Worm (Caenorhabditis elegans) whole organism, L2 larva: ENCODE measurements around the gene T01G5.6.
"Not testable (repeated sequence)": the region's sequence is repeated elsewhere in the genome, so short reads cannot be mapped to it uniquely, and the experiment has no call there.

Experiments
- C34F6.9 ChIP-seq: fragments of 150-350 bp; optimal IDR thresholded peaks from 2 replicates; lab custom pipeline; 2014; ENCODE audit warnings: missing biosample characterization, missing genetic modification characterization
- Y55F3AM.14 ChIP-seq: fragments of 200-800 bp; sonication (Bioruptor generic); optimal IDR thresholded peaks from 2 replicates; lab custom pipeline; 2018; ENCODE audit warnings: mild to moderate bottlenecking, missing genetic modification characterization, missing compliant biosample characterization
- ZK546.5 ChIP-seq: sonication (generic microtip); optimal IDR thresholded peaks from 2 replicates; lab custom pipeline; 2017; ENCODE audit warnings: missing biosample characterization, missing genetic modification characterization
- ama-1 ChIP-seq: fragments of 150-350 bp; optimal IDR thresholded peaks from 2 replicates; lab custom pipeline; 2018; ENCODE audit warnings: inconsistent platforms
- blmp-1 ChIP-seq: sonication (generic microtip); optimal IDR thresholded peaks from 2 replicates; lab custom pipeline; 2017; ENCODE audit warnings: missing genetic modification characterization, mild to moderate bottlenecking, missing compliant biosample characterization, antibody characterized with exemption, moderate library complexity; ENCODE audit not compliant: insufficient read depth
- ceh-82 ChIP-seq: fragments of 150-350 bp; optimal IDR thresholded peaks from 2 replicates; lab custom pipeline; 2014; ENCODE audit warnings: missing biosample characterization, missing genetic modification characterization
- elt-3 ChIP-seq: sonication (generic microtip); optimal IDR thresholded peaks from 2 replicates; lab custom pipeline; 2017; ENCODE audit warnings: missing biosample characterization, missing genetic modification characterization
- gmeb-1 ChIP-seq: fragments of 150-350 bp; optimal IDR thresholded peaks from 2 replicates; lab custom pipeline; 2014; ENCODE audit warnings: missing biosample characterization, missing genetic modification characterization
- lin-13 ChIP-seq: fragments of 150-350 bp; optimal IDR thresholded peaks from 2 replicates; lab custom pipeline; 2014; ENCODE audit warnings: missing biosample characterization, missing genetic modification reagents, missing genetic modification characterization
- lin-39 ChIP-seq: fragments of 150-350 bp; optimal IDR thresholded peaks from 2 replicates; lab custom pipeline; 2014; ENCODE audit warnings: missing biosample characterization, missing genetic modification reagents, missing genetic modification characterization
- lsy-2 ChIP-seq, 2 experiments: fragments of 150-350 bp in 1 of 2; sonication (generic microtip) in 1 of 2; optimal IDR thresholded peaks; 2 replicates each; lab custom pipeline; 2014 to 2017; ENCODE audit warnings: missing biosample characterization in 2 of 2, missing genetic modification characterization in 2 of 2
- mab-5 ChIP-seq: fragments of 150-350 bp; optimal IDR thresholded peaks from 2 replicates; lab custom pipeline; 2014; ENCODE audit warnings: missing biosample characterization, missing genetic modification characterization
- mdl-1 ChIP-seq, 2 experiments: fragments of 150-350 bp in 1 of 2; sonication (generic microtip) in 1 of 2; optimal IDR thresholded peaks; 2 replicates each; lab custom pipeline; 2017; ENCODE audit warnings: missing biosample characterization in 2 of 2, missing genetic modification characterization in 2 of 2
- nhr-10 ChIP-seq: sonication (generic microtip); optimal IDR thresholded peaks from 2 replicates; lab custom pipeline; 2017; ENCODE audit warnings: missing biosample characterization, missing genetic modification characterization
- nhr-129 ChIP-seq: fragments of 150-350 bp; optimal IDR thresholded peaks from 2 replicates; lab custom pipeline; 2014; ENCODE audit warnings: missing biosample characterization, missing genetic modification characterization
- nhr-23 ChIP-seq: fragments of 150-350 bp; optimal IDR thresholded peaks from 2 replicates; lab custom pipeline; 2014; ENCODE audit warnings: missing biosample characterization, missing genetic modification reagents, missing genetic modification characterization
- nhr-25 ChIP-seq: fragments of 150-350 bp; sonication (generic microtip); optimal IDR thresholded peaks from 3 replicates; lab custom pipeline; 2014; ENCODE audit warnings: missing biosample characterization, missing genetic modification characterization
- nhr-77 ChIP-seq: fragments of 150-350 bp; optimal IDR thresholded peaks from 2 replicates; lab custom pipeline; 2014; ENCODE audit warnings: missing biosample characterization, missing genetic modification characterization
- sem-4 ChIP-seq: fragments of 150-350 bp; optimal IDR thresholded peaks from 2 replicates; lab custom pipeline; 2014; ENCODE audit warnings: missing biosample characterization, missing genetic modification reagents, missing genetic modification characterization
- skn-1 ChIP-seq: sonication (generic microtip); optimal IDR thresholded peaks from 2 replicates; lab custom pipeline; 2017; ENCODE audit warnings: missing biosample characterization, missing genetic modification characterization
- sma-3 ChIP-seq: sonication (generic microtip); optimal IDR thresholded peaks from 2 replicates; lab custom pipeline; 2016; ENCODE audit warnings: missing genetic modification reagents, missing genetic modification characterization, missing compliant biosample characterization
- sma-9 ChIP-seq, 2 experiments: fragments of 150-350 bp in 1 of 2; sonication (generic microtip) in 1 of 2; optimal IDR thresholded peaks; 2 replicates each; lab custom pipeline; 2014 to 2016; ENCODE audit warnings: missing genetic modification characterization in 2 of 2, mild to moderate bottlenecking in 1 of 2, missing biosample characterization in 1 of 2, missing compliant biosample characterization in 1 of 2, missing genetic modification reagents in 1 of 2, moderate library complexity in 1 of 2
- snpc-4 ChIP-seq: fragments of 150-350 bp; optimal IDR thresholded peaks from 2 replicates; lab custom pipeline; 2014; ENCODE audit warnings: missing biosample characterization, missing genetic modification characterization
- unc-39 ChIP-seq: fragments of 150-350 bp; optimal IDR thresholded peaks from 2 replicates; lab custom pipeline; 2014; ENCODE audit warnings: missing biosample characterization, missing genetic modification characterization
- unc-55 ChIP-seq: fragments of 150-350 bp; sonication (generic microtip); optimal IDR thresholded peaks from 3 replicates; lab custom pipeline; 2014; ENCODE audit warnings: missing biosample characterization, missing genetic modification reagents, missing genetic modification characterization
- unc-62 ChIP-seq: fragments of 150-350 bp; optimal IDR thresholded peaks from 2 replicates; lab custom pipeline; 2014; ENCODE audit warnings: missing biosample characterization, missing genetic modification reagents, missing genetic modification characterization
- zag-1 ChIP-seq: fragments of 150-350 bp; optimal IDR thresholded peaks from 2 replicates; lab custom pipeline; 2014; ENCODE audit warnings: missing biosample characterization, missing genetic modification characterization
- ztf-11 ChIP-seq: sonication (generic microtip); optimal IDR thresholded peaks from 2 replicates; lab custom pipeline; 2017; ENCODE audit warnings: missing biosample characterization, missing genetic modification characterization
- ztf-4 ChIP-seq: fragments of 150-350 bp; optimal IDR thresholded peaks from 2 replicates; lab custom pipeline; 2014; ENCODE audit warnings: missing biosample characterization, missing genetic modification characterization

The T01G5.6 gene

ce11 chrV:15127413-15127812 is 13.5 kb upstream of the T01G5.6 start, which contains the start of gene srj-27:
TSS of gene srj-27 (minus strand) at chrV:15127513.
- no peak for TF ChIP-seq gmeb-1
- no peak for TF ChIP-seq lin-13 (GFP tag; lab: Kevin White, UChicago)

ce11 chrV:15125162-15125561 is 11.3 kb upstream of the T01G5.6 start, which contains the start of gene ugt-30:
TSS of gene ugt-30 (minus strand) at chrV:15125262.
- not testable (repeated sequence) for TF ChIP-seq Y55F3AM.14 (GFP tag; lab: Kevin White, UChicago); sma-3 (GFP tag; lab: Kevin White, UChicago); nhr-10 (tag; lab: Kevin White, UChicago)

DNA sequence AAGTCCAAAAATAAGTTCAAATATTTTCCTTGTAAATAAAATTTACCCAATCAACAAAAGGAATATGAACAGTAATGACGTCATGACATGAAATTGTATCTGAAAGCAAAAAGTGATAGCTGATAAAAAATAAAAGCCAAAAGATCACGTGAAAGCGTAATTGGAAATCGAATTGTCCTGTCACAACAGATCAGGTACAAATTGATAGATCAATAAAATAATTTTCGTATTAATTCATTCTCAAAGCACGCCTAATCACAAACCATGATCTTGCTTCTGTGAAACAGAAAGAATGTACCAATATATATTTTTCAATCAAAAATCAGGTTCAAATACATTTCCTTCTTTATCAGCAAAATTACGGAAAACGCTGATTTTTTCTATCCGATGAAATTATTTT is 5.6 kb upstream of the T01G5.6 start, which contains the start of gene flor-1:
flor-1 (minus strand) TSS at position 101 of the 400 bp plus-strand sequence.
- TF ChIP-seq unc-55 (GFP tag; lab: Kevin White, UChicago) (no peak), lin-39 (no peak), sma-9 (GFP tag; optimal IDR thresholded peaks at IDR 0.05; lab: Kevin White, UChicago) (no peak), sma-9 (tag; optimal IDR thresholded peaks at IDR 0.05; lab: Kevin White, UChicago) (no peak), mdl-1 (tag; optimal IDR thresholded peaks at IDR 0.05; lab: Kevin White, UChicago) (no peak), unc-39 (tag; lab: Kevin White, UChicago) (no peak), elt-3 (tag; lab: Kevin White, UChicago) (no peak), nhr-23 (tag; lab: Kevin White, UChicago) (no peak), ztf-4 (tag; lab: Kevin White, UChicago) (no peak), unc-62 (GFP tag; lab: Kevin White, UChicago) (no peak)

ce11 chrV:15115968-15116367 is 2.1 kb upstream of the T01G5.6 start, which contains the start of gene T01G5.8:
TSS of gene T01G5.8 (plus strand) at chrV:15116268.
- TF ChIP-seq ztf-11; mab-5 (tag; lab: Kevin White, UChicago); elt-3 (tag; lab: Kevin White, UChicago): not testable (repeated sequence)

ce11 chrV:15111660-15112059 is 2.2 kb downstream of the T01G5.6 start, which contains the start of gene T01G5.7:
TSS of gene T01G5.7 (plus strand) at chrV:15111960.
- TF ChIP-seq skn-1 (tag; lab: Kevin White, UChicago) (no peak), C34F6.9 (no peak), ceh-82 (no peak), nhr-77 (tag; lab: Kevin White, UChicago) (no peak), ZK546.5 (tag; lab: Kevin White, UChicago) (no peak), nhr-25 (tag; lab: Kevin White, UChicago) (no peak), ztf-11 (no peak), elt-3 (tag; lab: Kevin White, UChicago) (no peak), ama-1 (lab: Kevin White, UChicago) (no peak), snpc-4 (tag; lab: Kevin White, UChicago) (no peak), sem-4 (tag; lab: Kevin White, UChicago) (no peak), sma-9 (GFP tag; optimal IDR thresholded peaks at IDR 0.05; lab: Kevin White, UChicago) (no peak), sma-9 (tag; optimal IDR thresholded peaks at IDR 0.05; lab: Kevin White, UChicago) (no peak), lin-13 (GFP tag; lab: Kevin White, UChicago) (no peak)

DNA sequence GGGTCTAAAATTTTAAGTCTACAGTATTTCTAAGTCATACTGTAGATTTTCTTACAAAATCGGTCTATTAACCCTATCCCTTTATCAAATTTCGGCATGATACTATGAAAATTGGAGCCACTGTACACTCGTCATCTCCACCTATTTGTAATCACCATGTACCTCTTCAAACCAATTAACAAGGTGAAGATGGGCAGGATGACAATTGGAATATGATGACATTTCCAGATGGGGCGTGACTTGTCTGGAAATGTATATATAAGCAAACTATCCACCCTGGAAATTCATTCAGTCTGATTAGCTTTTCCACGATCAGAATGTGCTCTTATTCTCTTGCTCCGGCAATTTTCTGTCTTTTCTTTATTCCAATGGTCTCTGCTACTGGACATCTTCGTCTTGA is 4.6 kb downstream of the T01G5.6 start, which contains the start of gene Y75B12A.2:
Y75B12A.2 (plus strand) TSS at position 301 of the 400 bp plus-strand sequence.
- TF ChIP-seq zag-1 (tag; lab: Kevin White, UChicago): no peak
- TF ChIP-seq nhr-23 (tag; lab: Kevin White, UChicago): no peak
- no peak for TF ChIP-seq lsy-2 (tag; optimal IDR thresholded peaks at IDR 0.05; lab: Kevin White, UChicago)
- no peak for TF ChIP-seq blmp-1 (tag; lab: Kevin White, UChicago)
- no peak for TF ChIP-seq ztf-4 (tag; lab: Kevin White, UChicago)
- TF ChIP-seq ZK546.5 (tag; lab: Kevin White, UChicago): no peak
- no peak for TF ChIP-seq nhr-129
- no peak for TF ChIP-seq sma-9 (GFP tag; optimal IDR thresholded peaks at IDR 0.05; lab: Kevin White, UChicago)
- TF ChIP-seq sma-9 (tag; optimal IDR thresholded peaks at IDR 0.05; lab: Kevin White, UChicago): no peak
